Worm (Caenorhabditis elegans) whole organism, L1 larva: ENCODE results near the gene ndx-6.

Experiments used
- C34B4.2 ChIP-seq: sonication (generic microtip); optimal IDR thresholded peaks from 2 replicates; lab custom pipeline; 2017; ENCODE audit warnings: mild to moderate bottlenecking, missing genetic modification characterization, missing compliant biosample characterization
- ztf-4 ChIP-seq: fragments of 150-350 bp; optimal IDR thresholded peaks from 2 replicates; lab custom pipeline; 2014; ENCODE audit warnings: missing biosample characterization, missing genetic modification characterization

DNA sequence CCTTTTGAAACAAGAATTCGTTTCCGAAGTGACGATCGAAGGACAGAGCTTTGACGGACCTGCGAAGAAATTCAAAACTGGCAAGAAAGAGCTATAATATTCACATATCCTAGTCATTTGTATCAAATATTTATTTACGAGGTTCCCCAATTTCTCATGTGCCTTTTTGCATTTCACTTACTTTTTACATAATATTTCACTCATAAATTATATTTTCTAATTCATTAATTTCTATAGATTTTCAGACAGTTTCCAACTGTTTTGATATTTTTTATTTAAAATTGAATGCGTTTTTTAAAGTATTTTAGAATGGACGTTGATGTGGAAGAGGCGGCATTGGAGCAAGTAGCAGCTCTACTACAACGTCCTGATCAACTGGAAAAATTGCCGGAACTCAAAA, 30.4 kb downstream of the ndx-6 start, which contains the start of gene sec-6:
- TF ChIP-seq ztf-4 (no peak), C34B4.2 (no peak)
